Fruit fly (Drosophila melanogaster) whole organism, embryonic: Measurements from ENCODE around the gene elfless.

Source experiments
- CG11093 ChIP-seq: fragments of 200-800 bp; sonication (Bioruptor generic); IDR thresholded peaks from 3 replicates; pipeline ENCODE4 v1.3.6; 2022; ENCODE audit warnings: missing biosample characterization, missing genetic modification characterization
- CG12071 ChIP-seq: fragments of 200-800 bp; sonication (Bioruptor generic); optimal IDR thresholded peaks from 3 replicates; lab custom pipeline; 2018; ENCODE audit warnings: missing biosample characterization, mild to moderate bottlenecking, missing genetic modification characterization
- CG13123 ChIP-seq: fragments of 200-800 bp; sonication (Bioruptor generic); optimal IDR thresholded peaks from 2 replicates; lab custom pipeline; 2016; ENCODE audit warnings: missing biosample characterization, missing genetic modification characterization
- CG4820 ChIP-seq: fragments of 200-800 bp; sonication (Bioruptor generic); optimal IDR thresholded peaks from 3 replicates; lab custom pipeline; 2016; ENCODE audit warnings: missing biosample characterization, missing genetic modification characterization
- HHEX ChIP-seq: fragments of 200-800 bp; sonication (Bioruptor generic); optimal IDR thresholded peaks from 3 replicates; lab custom pipeline; 2017; ENCODE audit warnings: missing biosample characterization, mild to moderate bottlenecking, missing genetic modification characterization, missing genetic modification reagents
- Oaz ChIP-seq: fragments of 200-800 bp; sonication (Bioruptor generic); IDR thresholded peaks from 2 replicates; pipeline ENCODE4 v1.3.6; 2022; ENCODE audit warnings: missing biosample characterization, missing genetic modification characterization
- Sox102F ChIP-seq: fragments of 200-800 bp; sonication (Bioruptor generic); optimal IDR thresholded peaks from 2 replicates; lab custom pipeline; 2018; ENCODE audit warnings: missing biosample characterization, mild to moderate bottlenecking, missing genetic modification characterization, moderate library complexity
- chn ChIP-seq: fragments of 200-800 bp; sonication (Bioruptor generic); optimal IDR thresholded peaks from 2 replicates; lab custom pipeline; 2016; ENCODE audit warnings: missing biosample characterization, missing genetic modification characterization
- fru ChIP-seq: fragments of >200 bp; optimal IDR thresholded peaks from 2 replicates; lab custom pipeline; 2017

dm6 chr2L:18032741-18033140, 21.5 kb upstream of the elfless start:
- TF ChIP-seq chn = no peak
- TF ChIP-seq Oaz (GFP tag; lab: Robert Waterston, UW) = no peak
- TF ChIP-seq CG11093 (GFP tag; lab: Robert Waterston, UW) = no peak
- no peak for TF ChIP-seq CG4820 (GFP tag; lab: Kevin White, UChicago)
- no peak for TF ChIP-seq fru (lab: Kevin White, UChicago)
- TF ChIP-seq HHEX = no peak
- TF ChIP-seq Sox102F (GFP tag; lab: Kevin White, UChicago) = no peak
- no peak for TF ChIP-seq CG12071 (GFP tag; lab: Kevin White, UChicago)
- TF ChIP-seq CG13123 (GFP tag; lab: Kevin White, UChicago) = no peak
